Fruit fly (Drosophila melanogaster) whole organism, embryonic: ENCODE results near the gene Rbm13.

Source experiments
- ATbp ChIP-seq: fragments of 200-800 bp; sonication (Bioruptor generic); optimal IDR thresholded peaks from 2 replicates; lab custom pipeline; 2017; ENCODE audit warnings: missing biosample characterization, mild to moderate bottlenecking, missing genetic modification characterization, missing genetic modification reagents
- B-H2 ChIP-seq: fragments of 200-800 bp; sonication (Bioruptor generic); optimal IDR thresholded peaks from 2 replicates; lab custom pipeline; 2018; ENCODE audit warnings: missing biosample characterization, mild to moderate bottlenecking, missing genetic modification characterization
- CG10209 ChIP-seq: fragments of 200-800 bp; sonication (Bioruptor generic); optimal IDR thresholded peaks from 3 replicates; lab custom pipeline; 2017; ENCODE audit warnings: missing biosample characterization, mild to moderate bottlenecking, missing genetic modification characterization, missing genetic modification reagents
- CG10366 ChIP-seq: fragments of 200-800 bp; sonication (Bioruptor generic); IDR thresholded peaks from 2 replicates; pipeline ENCODE4 v1.3.6; 2022; ENCODE audit warnings: missing biosample characterization, missing genetic modification characterization
- CG12071 ChIP-seq: fragments of 200-800 bp; sonication (Bioruptor generic); optimal IDR thresholded peaks from 3 replicates; lab custom pipeline; 2018; ENCODE audit warnings: missing biosample characterization, mild to moderate bottlenecking, missing genetic modification characterization
- CG1602 ChIP-seq: fragments of 200-800 bp; sonication (Bioruptor generic); optimal IDR thresholded peaks from 3 replicates; lab custom pipeline; 2016; ENCODE audit warnings: missing biosample characterization, missing genetic modification characterization
- CG1603 ChIP-seq: fragments of 200-800 bp; sonication (Bioruptor generic); optimal IDR thresholded peaks from 2 replicates; lab custom pipeline; 2019; ENCODE audit warnings: missing biosample characterization, mild to moderate bottlenecking, missing genetic modification characterization, moderate library complexity
- CG17328 ChIP-seq: fragments of 200-800 bp; sonication (Bioruptor generic); IDR thresholded peaks from 2 replicates; pipeline ENCODE4 v1.3.6; 2022; ENCODE audit warnings: missing biosample characterization, missing genetic modification characterization
- CG17361 ChIP-seq: fragments of 200-800 bp; sonication (Bioruptor generic); IDR thresholded peaks from 3 replicates; pipeline ENCODE4 v1.3.6; 2022; ENCODE audit warnings: missing biosample characterization, missing genetic modification characterization
- CG18599 ChIP-seq: fragments of 200-800 bp; sonication (Bioruptor generic); optimal IDR thresholded peaks from 3 replicates; lab custom pipeline; 2017; ENCODE audit warnings: missing biosample characterization, missing genetic modification characterization, mild to moderate bottlenecking, moderate library complexity, missing genetic modification reagents
- CG2678 ChIP-seq: fragments of 200-800 bp; sonication (Bioruptor generic); optimal IDR thresholded peaks from 3 replicates; lab custom pipeline; 2019; ENCODE audit warnings: missing biosample characterization, mild to moderate bottlenecking, missing genetic modification characterization, moderate library complexity
- CG34224 ChIP-seq: fragments of 200-800 bp; sonication (Bioruptor generic); IDR thresholded peaks from 3 replicates; pipeline ENCODE4 v1.3.6; 2022; ENCODE audit warnings: missing biosample characterization, missing genetic modification characterization; ENCODE audit not compliant: partially characterized antibody
- CG34376 ChIP-seq: fragments of 200-800 bp; sonication (Bioruptor generic); optimal IDR thresholded peaks from 2 replicates; lab custom pipeline; 2018; ENCODE audit warnings: missing biosample characterization, mild to moderate bottlenecking, missing genetic modification characterization
- CG5245 ChIP-seq: fragments of 200-800 bp; sonication (Bioruptor generic); optimal IDR thresholded peaks from 3 replicates; lab custom pipeline; 2016; ENCODE audit warnings: missing biosample characterization, missing genetic modification characterization
- CG6689 ChIP-seq: fragments of 200-800 bp; sonication (Bioruptor generic); IDR thresholded peaks from 2 replicates; pipeline ENCODE4 v1.3.6; 2022; ENCODE audit warnings: missing biosample characterization, missing genetic modification characterization
- CTCF ChIP-seq: fragments of 200-800 bp; sonication (Bioruptor generic); optimal IDR thresholded peaks from 2 replicates; lab custom pipeline; 2017; ENCODE audit warnings: missing biosample characterization, mild to moderate bottlenecking, missing genetic modification characterization, moderate library complexity
- CkIIα-i1 ChIP-seq: fragments of 200-800 bp; sonication (Bioruptor generic); IDR thresholded peaks from 2 replicates; pipeline ENCODE4 v1.3.6; 2022; ENCODE audit warnings: missing biosample characterization, missing genetic modification characterization
- D ChIP-seq, 2 experiments: fragments of 200-800 bp in 1 of 2; fragments of >200 bp in 1 of 2; sonication (Bioruptor generic) in 1 of 2; optimal IDR thresholded peaks; 2 replicates in 1 of 2; 3 replicates in 1 of 2; lab custom pipeline; 2017; ENCODE audit warnings: mild to moderate bottlenecking in 1 of 2, missing biosample characterization in 1 of 2, missing genetic modification characterization in 1 of 2, missing genetic modification reagents in 1 of 2
- Dref ChIP-seq: fragments of 200-800 bp; sonication (Bioruptor generic); IDR thresholded peaks from 2 replicates; pipeline ENCODE4 v1.3.6; 2022; ENCODE audit warnings: missing biosample characterization, missing genetic modification characterization
- Eip74EF ChIP-seq, 2 experiments: fragments of 200-800 bp in 1 of 2; fragments of >200 bp in 1 of 2; sonication (Bioruptor generic) in 1 of 2; optimal IDR thresholded peaks; 2 replicates each; lab custom pipeline; 2017 to 2019; ENCODE audit warnings: missing biosample characterization in 2 of 2, missing genetic modification characterization in 2 of 2, mild to moderate bottlenecking in 1 of 2, moderate library complexity in 1 of 2
- Ets65A ChIP-seq: fragments of 200-800 bp; sonication (Bioruptor generic); peaks from one replicate; lab custom pipeline; 2016; ENCODE audit warnings: missing biosample characterization, missing genetic modification characterization
- Gug ChIP-seq: fragments of 200-800 bp; sonication (Bioruptor generic); IDR thresholded peaks from 4 replicates; pipeline ENCODE4 v1.3.6; 2022; ENCODE audit warnings: missing biosample characterization, missing genetic modification characterization
- HLH3B ChIP-seq: fragments of 200-800 bp; sonication (Bioruptor generic); IDR thresholded peaks from 2 replicates; pipeline ENCODE4 v1.3.6; 2022; ENCODE audit warnings: missing biosample characterization, missing genetic modification characterization
- Med ChIP-seq: fragments of 200-800 bp; sonication (Bioruptor generic); peaks from one replicate; lab custom pipeline; 2016; ENCODE audit warnings: missing biosample characterization, missing genetic modification characterization, mild to moderate bottlenecking, inconsistent platforms, moderate library complexity
- Oli ChIP-seq: fragments of 200-800 bp; sonication (Bioruptor generic); optimal IDR thresholded peaks from 2 replicates; lab custom pipeline; 2018; ENCODE audit warnings: missing biosample characterization, mild to moderate bottlenecking, missing genetic modification characterization, moderate library complexity
- Sry-δ ChIP-seq: fragments of 200-800 bp; sonication (Bioruptor generic); optimal IDR thresholded peaks from 2 replicates; lab custom pipeline; 2016; ENCODE audit warnings: missing biosample characterization, missing genetic modification characterization
- Xrp1 ChIP-seq: fragments of 200-800 bp; sonication (Bioruptor generic); IDR thresholded peaks from 2 replicates; pipeline ENCODE4 v1.3.6; 2022; ENCODE audit warnings: missing biosample characterization, missing genetic modification characterization
- ara ChIP-seq: fragments of 200-800 bp; sonication (Bioruptor generic); IDR thresholded peaks from 2 replicates; pipeline ENCODE4 v1.3.6; 2022; ENCODE audit warnings: missing biosample characterization, missing genetic modification characterization
- az2 ChIP-seq: fragments of 200-800 bp; sonication (Bioruptor generic); optimal IDR thresholded peaks from 3 replicates; lab custom pipeline; 2016; ENCODE audit warnings: missing biosample characterization, missing genetic modification characterization
- dan ChIP-seq: fragments of 200-800 bp; sonication (Bioruptor generic); IDR thresholded peaks from 2 replicates; pipeline ENCODE4 v1.3.6; 2022; ENCODE audit warnings: missing biosample characterization, missing genetic modification characterization
- ewg ChIP-seq: fragments of 200-800 bp; sonication (Bioruptor generic); optimal IDR thresholded peaks from 3 replicates; lab custom pipeline; 2017; ENCODE audit warnings: mild to moderate bottlenecking, missing biosample characterization, missing genetic modification reagents, missing genetic modification characterization
- gro ChIP-seq: fragments of 200-800 bp; sonication (Bioruptor generic); optimal IDR thresholded peaks from 2 replicates; lab custom pipeline; 2016; ENCODE audit warnings: missing biosample characterization, missing genetic modification characterization
- inv ChIP-seq: fragments of 200-800 bp; sonication (Bioruptor generic); IDR thresholded peaks from 2 replicates; pipeline ENCODE4 v1.3.6; 2022; ENCODE audit warnings: missing biosample characterization, missing genetic modification characterization; ENCODE audit not compliant: partially characterized antibody
- nerfin-1 ChIP-seq: fragments of 200-800 bp; sonication (Bioruptor generic); optimal IDR thresholded peaks from 3 replicates; lab custom pipeline; 2019; ENCODE audit warnings: missing biosample characterization, mild to moderate bottlenecking, missing genetic modification characterization, moderate library complexity
- nom ChIP-seq: fragments of 200-800 bp; sonication (Bioruptor generic); optimal IDR thresholded peaks from 2 replicates; lab custom pipeline; 2017; ENCODE audit warnings: missing biosample characterization, missing genetic modification characterization, mild to moderate bottlenecking, moderate library complexity, missing genetic modification reagents
- otp ChIP-seq: fragments of 200-800 bp; sonication (Bioruptor generic); IDR thresholded peaks from 3 replicates; pipeline ENCODE4, ENCODE4 v1.3.6; 2022; ENCODE audit warnings: missing biosample characterization, missing genetic modification characterization
- pan ChIP-seq, 4 experiments: fragments of >200 bp in 3 of 4; fragments of 200-800 bp in 1 of 4; sonication (Bioruptor generic) in 1 of 4; optimal IDR thresholded peaks in 3 of 4; IDR thresholded peaks in 1 of 4; 2 replicates each; pipeline versions ENCODE4 v1.3.6 to Lab custom; 2017 to 2022; ENCODE audit warnings: missing biosample characterization in 2 of 4, missing genetic modification characterization in 2 of 4, mixed read lengths in 1 of 4
- pum ChIP-seq: fragments of 200-800 bp; sonication (Bioruptor generic); optimal IDR thresholded peaks from 2 replicates; lab custom pipeline; 2016; ENCODE audit warnings: missing biosample characterization, missing genetic modification characterization
- sc ChIP-seq, 3 experiments: fragments of >200 bp in 2 of 3; fragments of 200-800 bp in 1 of 3; sonication (Bioruptor generic) in 1 of 3; optimal IDR thresholded peaks; 2 replicates in 2 of 3; 3 replicates in 1 of 3; lab custom pipeline; 2017; ENCODE audit warnings: mild to moderate bottlenecking in 1 of 3, missing biosample characterization in 1 of 3, missing genetic modification characterization in 1 of 3, missing genetic modification reagents in 1 of 3
- sens ChIP-seq: fragments of 200-800 bp; sonication (Bioruptor generic); peaks from one replicate; lab custom pipeline; 2016; ENCODE audit warnings: missing biosample characterization, missing genetic modification characterization
- sens-2 ChIP-seq: fragments of 200-800 bp; sonication (Bioruptor generic); IDR thresholded peaks from 2 replicates; pipeline ENCODE4 v1.3.6; 2022; ENCODE audit warnings: missing biosample characterization, missing genetic modification characterization
- sisA ChIP-seq: fragments of 200-800 bp; sonication (Bioruptor generic); IDR thresholded peaks from 2 replicates; pipeline ENCODE4 v1.3.6; 2022; ENCODE audit warnings: missing biosample characterization, missing genetic modification characterization
- tap ChIP-seq: fragments of 200-800 bp; optimal IDR thresholded peaks from 3 replicates; lab custom pipeline; 2019; ENCODE audit warnings: missing biosample characterization, mild to moderate bottlenecking, missing genetic modification characterization, moderate library complexity
- unpg ChIP-seq: fragments of 200-800 bp; sonication (Bioruptor generic); optimal IDR thresholded peaks from 3 replicates; lab custom pipeline; 2018; ENCODE audit warnings: missing biosample characterization, mild to moderate bottlenecking, missing genetic modification characterization, moderate library complexity
- wek ChIP-seq: fragments of 200-800 bp; sonication (Bioruptor generic); optimal IDR thresholded peaks from 3 replicates; lab custom pipeline; 2018; ENCODE audit warnings: missing biosample characterization, mild to moderate bottlenecking, missing genetic modification characterization, moderate library complexity

The Rbm13 gene

DNA sequence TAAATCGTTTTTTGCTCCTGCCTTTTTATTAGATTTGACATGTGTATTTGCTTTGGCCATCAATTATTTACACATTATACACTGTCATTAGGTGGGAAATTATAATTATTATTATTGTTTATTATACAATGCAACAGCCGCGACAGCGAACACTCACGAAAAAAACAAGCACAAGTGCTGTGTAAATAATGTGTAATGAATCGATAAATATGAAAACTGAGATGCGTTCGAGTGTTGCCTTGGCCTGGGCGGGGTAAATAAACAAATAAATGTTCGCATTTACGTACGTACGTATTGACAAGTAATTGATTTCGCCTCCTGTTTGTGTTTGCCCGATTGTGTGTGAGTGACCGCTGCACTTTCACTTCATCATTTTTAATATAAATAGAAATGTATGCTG is 42.8 kb upstream of the Rbm13 start:
- TF ChIP-seq sens (peak; percentile 60), CG34376 (GFP tag; lab: Kevin White, UChicago) (no peak), wek (GFP tag; lab: Kevin White, UChicago) (no peak), gro (GFP tag; lab: Kevin White, UChicago) (no peak), CG17361 (GFP tag; lab: Robert Waterston, UW) (no peak), ATbp (GFP tag; lab: Kevin White, UChicago) (peak; percentile 8)

DNA sequence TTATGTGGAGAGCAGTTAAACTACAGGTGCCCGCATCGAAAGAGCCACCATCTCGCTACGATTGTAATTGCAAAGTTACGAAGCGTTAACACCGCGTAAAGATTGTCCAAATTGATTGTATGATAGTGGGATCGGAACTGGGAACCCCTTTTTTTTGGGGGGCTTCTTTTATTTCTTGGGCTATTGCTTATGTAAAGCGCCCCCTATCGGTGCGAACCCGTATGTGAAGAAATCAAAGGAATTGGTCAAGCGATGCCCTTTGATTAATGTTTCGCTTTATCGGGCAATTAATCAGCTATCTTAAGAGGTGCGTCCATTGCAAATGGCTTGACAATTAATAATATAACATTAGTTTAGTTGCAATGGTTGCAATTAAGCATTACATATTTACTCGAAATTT is 42.0 kb upstream of the Rbm13 start:
- TF ChIP-seq inv (GFP tag; lab: Robert Waterston, UW): no peak
- peak; percentile 81 for TF ChIP-seq CTCF

DNA sequence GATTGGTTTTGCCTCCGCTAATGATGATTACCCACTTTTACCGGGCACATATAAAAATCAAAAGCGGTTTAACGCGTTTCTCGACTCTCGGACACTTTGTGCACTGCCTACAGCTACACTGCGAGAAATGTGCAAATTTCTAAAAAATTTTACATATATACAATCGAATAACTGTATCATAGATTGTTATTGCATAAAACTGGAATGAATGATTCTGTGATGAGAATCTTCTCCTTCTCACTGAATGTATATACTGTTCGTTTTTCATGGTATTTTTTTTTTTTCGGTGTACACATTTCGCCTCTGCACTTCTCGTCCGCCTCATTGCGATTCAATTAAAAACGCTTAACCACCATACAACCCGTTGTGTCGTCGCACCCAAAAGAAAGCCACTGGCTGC is 40.2 kb upstream of the Rbm13 start:
- TF ChIP-seq Xrp1 (GFP tag; lab: Robert Waterston, UW): peak; percentile 33; the same call in 1 of the 2 replicates
- TF ChIP-seq ara (GFP tag; lab: Robert Waterston, UW): peak; percentile 53; the same call in 1 of the 2 replicates
- no peak for TF ChIP-seq dan (GFP tag; lab: Robert Waterston, UW)
- no peak for TF ChIP-seq CkIIα-i1 (GFP tag; lab: Robert Waterston, UW)
- peak; percentile 50 for TF ChIP-seq az2 (GFP tag; lab: Kevin White, UChicago)
- TF ChIP-seq ewg (GFP tag; lab: Kevin White, UChicago): peak; percentile 23
- TF ChIP-seq CG10209 (GFP tag; lab: Kevin White, UChicago): peak; percentile 11
- peak; percentile 56 for TF ChIP-seq CG2678
- TF ChIP-seq HLH3B (GFP tag; lab: Robert Waterston, UW): peak; percentile 33; the same call in 1 of the 2 replicates
- peak; percentile 29; the same call in 1 of the 2 replicates for TF ChIP-seq sens-2
- peak; percentile 13 for TF ChIP-seq CG5245 (GFP tag; lab: Kevin White, UChicago)
- peak; percentile 65 for TF ChIP-seq sisA (GFP tag; lab: Robert Waterston, UW)
- TF ChIP-seq unpg: peak; percentile 58
- TF ChIP-seq pan (optimal IDR thresholded peaks at IDR 0.05; lab: Kevin White, UChicago): no peak
- peak in 1 of 2 experiments; percentile 37 for TF ChIP-seq pan (GFP tag; optimal IDR thresholded peaks at IDR 0.05 in 1 of 2, IDR thresholded peaks at IDR 0.05 in 1 of 2)
- TF ChIP-seq tap (tag; lab: Kevin White, UChicago): peak; percentile 6
- TF ChIP-seq Med: peak; percentile 76
- TF ChIP-seq Ets65A: peak; percentile 42
- peak; percentile 32 for TF ChIP-seq nerfin-1
- TF ChIP-seq pum (GFP tag; lab: Kevin White, UChicago): peak; percentile 19
- peak; percentile 29 for TF ChIP-seq CG12071 (GFP tag; lab: Kevin White, UChicago)
- no peak for TF ChIP-seq B-H2 (GFP tag; lab: Kevin White, UChicago)
- TF ChIP-seq gro (GFP tag; lab: Kevin White, UChicago): no peak
- TF ChIP-seq CG10366 (GFP tag; lab: Robert Waterston, UW): peak; percentile 19; the same call in 1 of the 2 replicates
- TF ChIP-seq CG18599 (GFP tag; lab: Kevin White, UChicago): peak; percentile 0
- no peak for TF ChIP-seq Sry-δ (GFP tag; lab: Kevin White, UChicago)
- TF ChIP-seq otp: 0 out of 3 replicates have a peak, but pooled peaks have one; percentile 17
- 0 out of 4 replicates have a peak, but pooled peaks have one; percentile 5 for TF ChIP-seq Gug
- TF ChIP-seq D (optimal IDR thresholded peaks at IDR 0.05; lab: Kevin White, UChicago): no peak
- peak; percentile 41 for TF ChIP-seq D (GFP tag; optimal IDR thresholded peaks at IDR 0.05; lab: Kevin White, UChicago)
- TF ChIP-seq CG6689 (GFP tag; lab: Robert Waterston, UW): peak; percentile 42; the same call in 1 of the 2 replicates
- no peak for TF ChIP-seq sc (optimal IDR thresholded peaks at IDR 0.05; lab: Kevin White, UChicago)
- TF ChIP-seq sc (GFP tag; optimal IDR thresholded peaks at IDR 0.05; lab: Kevin White, UChicago): peak; percentile 8
- TF ChIP-seq nom (GFP tag; lab: Kevin White, UChicago): peak; percentile 63
- TF ChIP-seq Oli (tag; lab: Kevin White, UChicago): peak; percentile 61
- TF ChIP-seq CG17328 (GFP tag; lab: Robert Waterston, UW): peak; percentile 65
- TF ChIP-seq Dref (GFP tag; lab: Robert Waterston, UW): no peak
- no peak for TF ChIP-seq CG34224 (GFP tag; lab: Robert Waterston, UW)
- TF ChIP-seq Eip74EF (GFP tag; optimal IDR thresholded peaks at IDR 0.05; lab: Kevin White, UChicago): peak in 1 of 2 experiments; percentile 19
- TF ChIP-seq CG1603 (tag; lab: Kevin White, UChicago): peak; percentile 66
- TF ChIP-seq CG1602 (GFP tag; lab: Kevin White, UChicago): peak; percentile 24
